Fruit fly (Drosophila melanogaster): ENCODE data around the gene CG9451.
"Not testable (repeated sequence)": the region's sequence is repeated elsewhere in the genome, so short reads cannot be mapped to it uniquely, and the experiment has no call there.

Gene CG9451

DNA sequence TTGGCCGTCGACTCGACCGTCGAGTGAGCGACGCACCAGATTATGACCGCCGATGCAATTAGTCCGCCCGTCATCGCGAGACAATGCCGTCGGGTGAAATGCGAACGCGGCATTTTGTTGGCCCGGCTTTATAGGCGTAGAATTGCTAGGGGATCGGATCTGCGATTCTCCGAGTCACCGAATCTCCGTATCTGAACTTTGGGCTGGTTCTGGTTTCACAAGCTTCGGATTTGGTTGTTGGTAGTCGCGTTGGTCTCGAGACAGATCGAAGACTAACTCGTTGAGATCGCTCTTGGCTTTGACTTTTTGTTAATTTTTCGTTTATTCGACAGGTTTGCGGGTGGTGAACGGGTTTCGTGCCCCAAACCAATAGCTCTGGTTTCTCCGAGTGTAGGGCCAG is 4.0 kb downstream of the CG9451 start:
- no peak for TF ChIP-seq brk (GFP tag; optimal IDR thresholded peaks at IDR 0.05)
- no peak for TF ChIP-seq CrebA (GFP tag; optimal IDR thresholded peaks at IDR 0.05; ENCODE audit: borderline replicate concordance)
- no peak for TF ChIP-seq br (GFP tag; optimal IDR thresholded peaks at IDR 0.05)
- no peak for TF ChIP-seq OdsH (GFP tag; optimal IDR thresholded peaks at IDR 0.05)
- no peak for TF ChIP-seq jim (GFP tag; optimal IDR thresholded peaks at IDR 0.05)
- TF ChIP-seq HLH106 (tag; optimal IDR thresholded peaks at IDR 0.05) = no peak
- TF ChIP-seq Hr83 (GFP tag; optimal IDR thresholded peaks at IDR 0.05; ENCODE audit: poor library complexity, severe bottlenecking) = no peak
- TF ChIP-seq Hr78 (GFP tag; optimal IDR thresholded peaks at IDR 0.05) = no peak
- TF ChIP-seq Vsx2 (GFP tag; optimal IDR thresholded peaks at IDR 0.05; ENCODE audit: partially characterized antibody) = no peak
- no peak for TF ChIP-seq Rel (GFP tag; optimal IDR thresholded peaks at IDR 0.05)
- no peak for TF ChIP-seq Rel (tag; optimal IDR thresholded peaks at IDR 0.05)
- TF ChIP-seq psq (GFP tag; optimal IDR thresholded peaks at IDR 0.05) = no peak
- TF ChIP-seq Dfd (GFP tag; optimal IDR thresholded peaks at IDR 0.05) = no peak
- no peak for TF ChIP-seq CG9705 (GFP tag; optimal IDR thresholded peaks at IDR 0.05)
- TF ChIP-seq Mio (GFP tag; optimal IDR thresholded peaks at IDR 0.05) = no peak
- TF ChIP-seq woc (GFP tag; optimal IDR thresholded peaks at IDR 0.05) = no peak
- TF ChIP-seq Dif (GFP tag; optimal IDR thresholded peaks at IDR 0.05; ENCODE audit: partially characterized antibody) = no peak
- no peak for TF ChIP-seq GATAd (GFP tag; optimal IDR thresholded peaks at IDR 0.05)
- no peak for TF ChIP-seq pan (optimal IDR thresholded peaks at IDR 0.05)
- no peak for TF ChIP-seq Sp1 (GFP tag; optimal IDR thresholded peaks at IDR 0.05)
- TF ChIP-seq Abd-B (GFP tag; optimal IDR thresholded peaks at IDR 0.05) = no peak

DNA sequence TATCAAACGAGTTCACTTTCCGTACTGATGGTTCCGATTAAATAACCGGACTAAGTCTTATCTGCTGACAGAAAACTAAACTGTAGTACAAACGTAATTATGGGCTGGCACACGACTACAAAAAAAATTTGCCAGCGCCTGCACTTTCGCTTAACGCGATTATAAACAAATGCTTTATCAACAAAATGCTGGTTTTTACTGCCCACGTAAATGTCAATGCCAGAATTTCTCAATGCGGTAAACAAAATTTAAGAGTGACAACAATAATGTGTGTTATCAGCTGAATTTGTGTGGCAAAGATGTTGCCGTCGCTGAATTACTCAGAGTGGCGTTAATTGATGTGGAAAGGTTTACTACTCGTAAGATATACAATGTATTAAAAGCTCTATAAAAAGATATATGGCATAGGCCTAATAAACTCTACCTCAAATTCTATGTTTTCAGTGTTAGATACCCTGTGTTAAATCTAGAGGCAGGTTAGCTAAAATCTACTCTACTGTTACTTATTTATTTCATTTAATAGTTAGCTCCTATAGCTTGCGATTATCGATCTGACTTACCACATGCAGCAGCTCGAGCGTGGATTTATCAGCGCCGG is 4.5 kb downstream of the CG9451 start:
- TF ChIP-seq Vsx2 (GFP tag; optimal IDR thresholded peaks at IDR 0.05; ENCODE audit: partially characterized antibody) (no peak), Rel (GFP tag; optimal IDR thresholded peaks at IDR 0.05) (no peak), Rel (tag; optimal IDR thresholded peaks at IDR 0.05) (no peak), CG32264 (GFP tag; optimal IDR thresholded peaks at IDR 0.05) (no peak), Hnf4 (GFP tag; optimal IDR thresholded peaks at IDR 0.05) (no peak), N (GFP tag; optimal IDR thresholded peaks at IDR 0.05) (no peak), tai (GFP tag; optimal IDR thresholded peaks at IDR 0.05) (no peak), dsf (GFP tag; optimal IDR thresholded peaks at IDR 0.05; ENCODE audit: borderline replicate concordance) (no peak), psq (GFP tag; optimal IDR thresholded peaks at IDR 0.05) (no peak), usp (GFP tag; optimal IDR thresholded peaks at IDR 0.05) (no peak), Dfd (GFP tag; optimal IDR thresholded peaks at IDR 0.05) (no peak), Dif (GFP tag; optimal IDR thresholded peaks at IDR 0.05; ENCODE audit: partially characterized antibody) (no peak), sv (GFP tag; optimal IDR thresholded peaks at IDR 0.05) (no peak), jim (GFP tag; optimal IDR thresholded peaks at IDR 0.05) (no peak), br (GFP tag; optimal IDR thresholded peaks at IDR 0.05) (no peak), sage (GFP tag; optimal IDR thresholded peaks at IDR 0.05) (no peak), Hr78 (GFP tag; optimal IDR thresholded peaks at IDR 0.05) (no peak), woc (GFP tag; optimal IDR thresholded peaks at IDR 0.05) (no peak)

dm6 chr3L:19494954-19495353 is 5.6 kb downstream of the CG9451 start:
- TF ChIP-seq woc (GFP tag; optimal IDR thresholded peaks at IDR 0.05) (no peak), tai (GFP tag; optimal IDR thresholded peaks at IDR 0.05) (no peak), lola (GFP tag; optimal IDR thresholded peaks at IDR 0.05) (no peak), dmrt93B (GFP tag; optimal IDR thresholded peaks at IDR 0.05) (no peak)

dm6 chr3L:19487260-19487659 is 13.3 kb downstream of the CG9451 start, which contains the start of gene CG32212:
CG32212 (plus strand) TSS chr3L:19487560.
- not testable (repeated sequence) for TF ChIP-seq ey, OdsH, fru (GFP tag; optimal IDR thresholded peaks at IDR 0.05)

DNA sequence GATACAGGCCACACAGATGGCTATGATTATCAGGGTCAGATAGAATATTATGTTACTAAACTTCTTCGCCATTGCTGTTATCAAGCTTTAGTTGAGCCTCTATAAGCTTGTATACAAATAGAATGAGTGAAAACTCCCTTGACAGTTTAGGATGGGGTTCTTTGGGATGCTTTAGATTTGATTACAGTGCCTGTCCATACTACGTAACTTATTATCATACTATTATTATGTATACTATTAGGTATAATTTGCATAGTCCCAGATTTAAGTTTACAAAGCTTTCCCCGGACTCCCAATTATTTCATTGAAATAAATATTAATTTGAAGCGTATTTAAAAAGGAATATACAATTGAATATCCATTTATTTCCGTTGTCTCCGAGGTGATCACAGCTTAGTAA is 14.2 kb downstream of the CG9451 start, which contains the start of gene brv1:
Gene brv1, minus strand, starts transcription at position 101 of the 400 bp plus-strand sequence.
- TF ChIP-seq Hr83 (GFP tag; optimal IDR thresholded peaks at IDR 0.05; ENCODE audit: poor library complexity, severe bottlenecking) (no peak), jim (GFP tag; optimal IDR thresholded peaks at IDR 0.05) (no peak), fru (GFP tag; optimal IDR thresholded peaks at IDR 0.05) (no peak), h (GFP tag; optimal IDR thresholded peaks at IDR 0.05) (no peak), Hnf4 (GFP tag; optimal IDR thresholded peaks at IDR 0.05) (no peak), Vsx2 (GFP tag; optimal IDR thresholded peaks at IDR 0.05; ENCODE audit: partially characterized antibody) (no peak), rgr (GFP tag; optimal IDR thresholded peaks at IDR 0.05) (no peak), Dif (GFP tag; optimal IDR thresholded peaks at IDR 0.05; ENCODE audit: partially characterized antibody) (no peak), woc (GFP tag; optimal IDR thresholded peaks at IDR 0.05) (no peak), psq (GFP tag; optimal IDR thresholded peaks at IDR 0.05) (no peak), GATAd (GFP tag; optimal IDR thresholded peaks at IDR 0.05) (no peak), Rel (GFP tag; optimal IDR thresholded peaks at IDR 0.05) (no peak), Rel (tag; optimal IDR thresholded peaks at IDR 0.05) (no peak), Hr78 (GFP tag; optimal IDR thresholded peaks at IDR 0.05) (no peak), pan (optimal IDR thresholded peaks at IDR 0.05) (no peak), sage (GFP tag; optimal IDR thresholded peaks at IDR 0.05) (no peak), OdsH (GFP tag; optimal IDR thresholded peaks at IDR 0.05) (no peak)
